Fruit fly (Drosophila melanogaster) whole organism, wandering third instar larva: ENCODE results near the gene CG32299.
A peak's percentile ranks its signal among the peaks of the same experiment; 100 is the strongest.

Experiments used
- Abd-B ChIP-seq: fragments of >200 bp; optimal IDR thresholded peaks from 2 replicates; lab custom pipeline; 2017; ENCODE audit warnings: missing biosample characterization, missing genetic modification characterization
- CG32264 ChIP-seq: fragments of 200-800 bp; sonication (Bioruptor generic); optimal IDR thresholded peaks from 2 replicates; lab custom pipeline; 2016; ENCODE audit warnings: missing biosample characterization, missing genetic modification characterization
- CG9705 ChIP-seq: fragments of 200-800 bp; sonication (Bioruptor generic); optimal IDR thresholded peaks from 2 replicates; lab custom pipeline; 2018; ENCODE audit warnings: missing biosample characterization, mild to moderate bottlenecking, missing genetic modification characterization
- Dfd ChIP-seq: fragments of >200 bp; optimal IDR thresholded peaks from 2 replicates; lab custom pipeline; 2017; ENCODE audit warnings: missing biosample characterization, missing genetic modification characterization
- Dif ChIP-seq: fragments of 200-275, 200-300 bp; sonication (Bioruptor generic); optimal IDR thresholded peaks from 2 replicates; lab custom pipeline; 2018; ENCODE audit warnings: missing biosample characterization, missing genetic modification characterization; ENCODE audit not compliant: partially characterized antibody
- HLH106 ChIP-seq: fragments of 200-800 bp; optimal IDR thresholded peaks from 3 replicates; lab custom pipeline; 2019; ENCODE audit warnings: missing biosample characterization, mild to moderate bottlenecking, missing genetic modification characterization, moderate library complexity
- Hnf4 ChIP-seq: fragments of 200-800 bp; sonication (Bioruptor generic); optimal IDR thresholded peaks from 2 replicates; lab custom pipeline; 2016; ENCODE audit warnings: missing biosample characterization, mild to moderate bottlenecking, missing genetic modification characterization
- Hr83 ChIP-seq: fragments of 200-300 bp; sonication (Bioruptor generic); optimal IDR thresholded peaks from 2 replicates; lab custom pipeline; 2016; ENCODE audit warnings: missing biosample characterization, mild to moderate bottlenecking, missing genetic modification characterization, moderate library complexity; ENCODE audit not compliant: poor library complexity, severe bottlenecking
- Jra ChIP-seq: sonication (Bioruptor generic); optimal IDR thresholded peaks from 2 replicates; lab custom pipeline; 2016; ENCODE audit warnings: missing biosample characterization, missing genetic modification characterization
- Mio ChIP-seq: sonication (Bioruptor generic); optimal IDR thresholded peaks from 2 replicates; lab custom pipeline; 2016; ENCODE audit warnings: missing biosample characterization, missing genetic modification characterization
- Myc ChIP-seq: fragments of >200 bp; optimal IDR thresholded peaks from 2 replicates; lab custom pipeline; 2017
- N ChIP-seq: fragments of >200 bp; optimal IDR thresholded peaks from 2 replicates; lab custom pipeline; 2018; ENCODE audit warnings: missing biosample characterization, missing external identifiers, missing genetic modification characterization
- Rel ChIP-seq, 2 experiments: fragments of 200-800 bp; sonication (Bioruptor generic) in 1 of 2; optimal IDR thresholded peaks; 2 replicates in 1 of 2; 3 replicates in 1 of 2; lab custom pipeline; 2016 to 2019; ENCODE audit warnings: mild to moderate bottlenecking in 2 of 2, missing biosample characterization in 2 of 2, missing genetic modification characterization in 2 of 2, moderate library complexity in 1 of 2
- Sp1 ChIP-seq: fragments of 200-800 bp; sonication (Bioruptor generic); optimal IDR thresholded peaks from 3 replicates; lab custom pipeline; 2019; ENCODE audit warnings: missing biosample characterization, mild to moderate bottlenecking, missing genetic modification characterization, moderate library complexity
- Vsx2 ChIP-seq: fragments of 200-300, 225-300 bp; sonication (Bioruptor generic); optimal IDR thresholded peaks from 2 replicates; lab custom pipeline; 2018; ENCODE audit warnings: missing biosample characterization, missing genetic modification characterization; ENCODE audit not compliant: partially characterized antibody
- br ChIP-seq: fragments of 200-800 bp; sonication (Bioruptor generic); optimal IDR thresholded peaks from 2 replicates; lab custom pipeline; 2016; ENCODE audit warnings: missing biosample characterization, missing genetic modification characterization
- dl ChIP-seq, 2 experiments: fragments of 175-275, 200-275 bp in 1 of 2; fragments of 200-275 bp in 1 of 2; sonication (Bioruptor generic); optimal IDR thresholded peaks; lab custom pipeline; 2018; ENCODE audit warnings: mild to moderate bottlenecking in 2 of 2, missing biosample characterization in 2 of 2, missing genetic modification characterization in 2 of 2, moderate library complexity in 2 of 2; ENCODE audit not compliant: partially characterized antibody in 2 of 2, insufficient read depth in 1 of 2
- dmrt93B ChIP-seq: fragments of 200-800 bp; sonication (Bioruptor generic); optimal IDR thresholded peaks from 2 replicates; lab custom pipeline; 2018; ENCODE audit warnings: missing biosample characterization, mild to moderate bottlenecking, missing genetic modification characterization
- dsf ChIP-seq: sonication (Bioruptor generic); optimal IDR thresholded peaks from 2 replicates; lab custom pipeline; 2016; ENCODE audit warnings: missing biosample characterization, missing genetic modification characterization, borderline replicate concordance
- foxo ChIP-seq, 2 experiments: fragments of 200-800 bp; sonication (Bioruptor generic); optimal IDR thresholded peaks; 2 replicates in 1 of 2; 3 replicates in 1 of 2; lab custom pipeline; 2016 to 2017; ENCODE audit warnings: missing biosample characterization in 2 of 2, missing genetic modification characterization in 2 of 2
- fru ChIP-seq: fragments of 200-800 bp; sonication (Bioruptor generic); optimal IDR thresholded peaks from 3 replicates; lab custom pipeline; 2016; ENCODE audit warnings: missing biosample characterization, mild to moderate bottlenecking, missing genetic modification characterization
- h ChIP-seq: fragments of 200-800 bp; sonication (Bioruptor generic); optimal IDR thresholded peaks from 3 replicates; lab custom pipeline; 2016; ENCODE audit warnings: missing biosample characterization, mild to moderate bottlenecking, missing genetic modification characterization
- jim ChIP-seq: fragments of 175-275, 200-325 bp; sonication (Bioruptor generic); optimal IDR thresholded peaks from 2 replicates; lab custom pipeline; 2016; ENCODE audit warnings: missing biosample characterization, mild to moderate bottlenecking, missing genetic modification characterization
- lola ChIP-seq: fragments of >200 bp; optimal IDR thresholded peaks from 2 replicates; lab custom pipeline; 2017; ENCODE audit warnings: missing biosample characterization, missing genetic modification characterization
- pan ChIP-seq: fragments of >200 bp; optimal IDR thresholded peaks from 2 replicates; lab custom pipeline; 2017
- psq ChIP-seq: fragments of 200-800 bp; sonication (Bioruptor generic); optimal IDR thresholded peaks from 3 replicates; lab custom pipeline; 2017; ENCODE audit warnings: missing biosample characterization, mild to moderate bottlenecking, missing genetic modification characterization, moderate library complexity
- rgr ChIP-seq: fragments of 200-800 bp; sonication (Bioruptor generic); optimal IDR thresholded peaks from 3 replicates; lab custom pipeline; 2016; ENCODE audit warnings: missing biosample characterization, mild to moderate bottlenecking, missing genetic modification characterization
- sage ChIP-seq: fragments of 200-800 bp; sonication (Bioruptor generic); optimal IDR thresholded peaks from 2 replicates; lab custom pipeline; 2016; ENCODE audit warnings: missing biosample characterization, mild to moderate bottlenecking, missing genetic modification characterization
- sv ChIP-seq: fragments of 200-800 bp; sonication (Bioruptor generic); optimal IDR thresholded peaks from 3 replicates; lab custom pipeline; 2016; ENCODE audit warnings: missing biosample characterization, missing genetic modification characterization
- tai ChIP-seq: sonication (Bioruptor generic); optimal IDR thresholded peaks from 2 replicates; lab custom pipeline; 2016; ENCODE audit warnings: missing biosample characterization, missing genetic modification characterization
- usp ChIP-seq: fragments of >200 bp; optimal IDR thresholded peaks from 2 replicates; lab custom pipeline; 2017; ENCODE audit warnings: missing biosample characterization, missing genetic modification characterization
- woc ChIP-seq: sonication (Bioruptor generic); optimal IDR thresholded peaks from 2 replicates; lab custom pipeline; 2016; ENCODE audit warnings: missing biosample characterization, mild to moderate bottlenecking, missing genetic modification characterization

Gene CG32299

DNA sequence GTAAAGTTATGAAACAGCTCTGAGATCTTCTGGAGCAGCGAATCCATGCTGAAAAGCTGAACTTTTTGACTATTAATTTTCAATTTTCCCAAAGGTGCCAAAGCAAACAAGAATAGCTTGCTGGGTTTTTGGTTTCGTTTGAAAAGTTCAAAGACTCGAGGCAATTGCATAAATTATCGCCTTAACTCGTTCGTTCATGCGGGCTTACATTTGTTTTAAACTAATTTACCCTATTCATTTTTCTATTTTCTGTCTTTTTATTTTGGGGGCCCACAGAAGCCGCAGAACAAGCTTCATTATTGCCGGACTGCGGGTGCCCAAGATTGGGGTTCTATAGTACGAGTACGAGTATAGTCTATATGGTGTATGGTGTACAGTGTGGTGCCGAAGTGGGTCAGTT is at the start of gene CG32299, which contains the start of gene CG32298:
Gene CG32299 (minus strand): TSS at position 101 of the 400 bp plus-strand sequence.
Gene CG32298 (minus strand): TSS at position 101 of the 400 bp plus-strand sequence.
- TF ChIP-seq CG9705 (GFP tag; lab: Kevin White, UChicago) (no peak), sv (GFP tag; lab: Kevin White, UChicago) (no peak), Vsx2 (GFP tag; lab: Kevin White, UChicago) (no peak), lola (no peak), Myc (lab: Kevin White, UChicago) (no peak), usp (GFP tag; lab: Kevin White, UChicago) (no peak), jim (GFP tag; lab: Kevin White, UChicago) (no peak), woc (GFP tag; lab: Kevin White, UChicago) (no peak), tai (GFP tag; lab: Kevin White, UChicago) (no peak), dmrt93B (GFP tag; lab: Kevin White, UChicago) (no peak), Mio (GFP tag; lab: Kevin White, UChicago) (no peak), sage (GFP tag; lab: Kevin White, UChicago) (no peak), Hnf4 (GFP tag; lab: Kevin White, UChicago) (no peak), CG32264 (GFP tag; lab: Kevin White, UChicago) (no peak)

- peak; percentile 39 for TF ChIP-seq h
- TF ChIP-seq Rel (GFP tag; optimal IDR thresholded peaks at IDR 0.05; lab: Kevin White, UChicago), result peak; percentile 8
- TF ChIP-seq Rel (tag; optimal IDR thresholded peaks at IDR 0.05; lab: Kevin White, UChicago), result no peak
- peak; percentile 4 for TF ChIP-seq rgr
- no peak for TF ChIP-seq foxo (GFP tag; optimal IDR thresholded peaks at IDR 0.05; lab: Kevin White, UChicago)
- TF ChIP-seq psq (GFP tag; lab: Kevin White, UChicago), result peak; percentile 26
- peak; percentile 40 for TF ChIP-seq fru (GFP tag; lab: Kevin White, UChicago)
- TF ChIP-seq dl (GFP tag; optimal IDR thresholded peaks at IDR 0.05; lab: Kevin White, UChicago; ENCODE audit: insufficient read depth in 1 of 2, partially characterized antibody in 2 of 2), result no peak
- peak; percentile 22 for TF ChIP-seq Sp1 (GFP tag; lab: Kevin White, UChicago)
These were observed 48.0 kb upstream of the CG32299 start for dm6 chr3L:2438609-2439422.

DNA sequence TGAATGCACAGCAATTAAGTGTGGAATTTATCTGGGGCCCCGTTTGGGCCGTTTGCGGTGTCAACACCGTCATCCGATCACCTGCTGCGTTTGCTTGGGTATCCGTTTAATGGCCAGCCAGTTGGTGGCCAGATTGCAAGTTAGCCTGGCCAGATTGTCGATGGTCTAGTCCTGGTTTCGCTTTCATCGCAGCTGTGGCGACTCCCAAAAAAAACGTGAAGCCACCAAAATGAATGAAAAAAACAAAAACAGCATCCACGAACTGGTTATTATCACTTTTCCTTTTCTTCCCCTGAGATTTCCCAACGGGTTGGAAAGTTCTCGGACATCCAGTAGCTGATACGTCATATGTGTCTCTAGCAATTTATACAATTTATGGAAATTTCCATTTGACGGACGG is 46.8 kb upstream of the CG32299 start:
- no peak for TF ChIP-seq br (GFP tag; lab: Kevin White, UChicago)
- TF ChIP-seq Abd-B (GFP tag; lab: Kevin White, UChicago), result no peak
- TF ChIP-seq foxo (GFP tag; optimal IDR thresholded peaks at IDR 0.05; lab: Kevin White, UChicago), result no peak
- TF ChIP-seq dsf (GFP tag; lab: Kevin White, UChicago), result no peak
- no peak for TF ChIP-seq pan
- no peak for TF ChIP-seq HLH106 (tag; lab: Kevin White, UChicago)
- no peak for TF ChIP-seq dmrt93B (GFP tag; lab: Kevin White, UChicago)
- TF ChIP-seq tai (GFP tag; lab: Kevin White, UChicago), result no peak
- TF ChIP-seq Dfd, result no peak
- no peak for TF ChIP-seq usp (GFP tag; lab: Kevin White, UChicago)
- no peak for TF ChIP-seq Dif (GFP tag; lab: Kevin White, UChicago)
- TF ChIP-seq Rel (GFP tag; optimal IDR thresholded peaks at IDR 0.05; lab: Kevin White, UChicago), result no peak
- no peak for TF ChIP-seq Rel (tag; optimal IDR thresholded peaks at IDR 0.05; lab: Kevin White, UChicago)
- no peak for TF ChIP-seq Mio (GFP tag; lab: Kevin White, UChicago)
- TF ChIP-seq Sp1 (GFP tag; lab: Kevin White, UChicago), result no peak

DNA sequence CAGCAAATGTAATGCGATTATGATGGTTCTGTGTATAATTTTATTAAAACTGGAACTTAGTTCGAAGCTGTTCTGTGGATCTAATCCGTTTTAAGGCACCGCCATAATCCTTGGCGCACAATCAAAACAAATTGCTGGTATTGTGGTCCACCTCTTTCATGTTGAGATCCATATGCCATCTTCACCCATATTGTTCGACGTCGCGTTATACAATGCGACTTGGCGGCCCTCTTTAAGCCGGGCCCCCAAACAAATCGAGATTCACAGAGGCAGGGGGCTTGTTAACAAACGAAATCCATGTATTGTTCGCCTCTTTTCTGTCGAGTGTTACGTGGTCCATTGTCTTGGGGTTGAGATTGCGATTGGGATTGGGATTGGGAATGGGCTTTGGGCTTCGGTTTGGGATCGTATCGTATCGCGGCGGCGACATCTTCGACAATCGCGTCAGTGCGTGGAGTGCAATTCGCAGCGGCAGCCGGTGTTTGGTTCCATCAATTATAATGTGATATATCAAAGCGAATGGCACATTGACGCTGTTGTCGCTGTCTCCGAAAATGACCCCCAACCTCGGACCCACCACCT is 46.1 kb upstream of the CG32299 start:
- TF ChIP-seq Hr83 (GFP tag; lab: Kevin White, UChicago), result no peak
- TF ChIP-seq br (GFP tag; lab: Kevin White, UChicago), result no peak
- no peak for TF ChIP-seq dl (GFP tag; optimal IDR thresholded peaks at IDR 0.05; lab: Kevin White, UChicago; ENCODE audit: insufficient read depth in 1 of 2, partially characterized antibody in 2 of 2)
- no peak for TF ChIP-seq woc (GFP tag; lab: Kevin White, UChicago)
- no peak for TF ChIP-seq N (GFP tag; lab: Kevin White, UChicago)
- TF ChIP-seq Sp1 (GFP tag; lab: Kevin White, UChicago), result no peak
- no peak for TF ChIP-seq sv (GFP tag; lab: Kevin White, UChicago)
- TF ChIP-seq jim (GFP tag; lab: Kevin White, UChicago), result no peak
- no peak for TF ChIP-seq Myc (lab: Kevin White, UChicago)
- no peak for TF ChIP-seq Dfd
- no peak for TF ChIP-seq Hnf4 (GFP tag; lab: Kevin White, UChicago)
- no peak for TF ChIP-seq dmrt93B (GFP tag; lab: Kevin White, UChicago)
- no peak for TF ChIP-seq Jra (GFP tag; lab: Kevin White, UChicago)
- TF ChIP-seq tai (GFP tag; lab: Kevin White, UChicago), result no peak
